Fruit fly (Drosophila melanogaster): Measurements from ENCODE around the gene CG13705.

Gene CG13705

dm6 chr3L:4860969-4861368 is 35.7 kb upstream of the CG13705 start, which contains the start of gene Dnah3:
Dnah3 (plus strand) TSS chr3L:4861269.
- TF ChIP-seq CG11617 (GFP tag; optimal IDR thresholded peaks at IDR 0.05) (no peak), Mnt (GFP tag; optimal IDR thresholded peaks at IDR 0.05) (no peak), CG14711 (tag; optimal IDR thresholded peaks at IDR 0.05) (no peak), Hr96 (GFP tag; optimal IDR thresholded peaks at IDR 0.05) (no peak), Clk (GFP tag; optimal IDR thresholded peaks at IDR 0.05) (no peak), bab1 (GFP tag; optimal IDR thresholded peaks at IDR 0.05) (no peak), ovo (GFP tag; optimal IDR thresholded peaks at IDR 0.05) (no peak), CG1620 (GFP tag; optimal IDR thresholded peaks at IDR 0.05) (no peak), cnc (optimal IDR thresholded peaks at IDR 0.05) (no peak), CG12768 (GFP tag; optimal IDR thresholded peaks at IDR 0.05) (no peak), pad (GFP tag; optimal IDR thresholded peaks at IDR 0.05) (no peak), kay (GFP tag; ENCODE audit: borderline replicate concordance) (no peak), CG7045 (GFP tag; optimal IDR thresholded peaks at IDR 0.05) (no peak), Crg-1 (GFP tag; optimal IDR thresholded peaks at IDR 0.05) (no peak), CG7101 (tag; optimal IDR thresholded peaks at IDR 0.05) (no peak), tj (GFP tag; optimal IDR thresholded peaks at IDR 0.05) (no peak)

dm6 chr3L:4898647-4899046 is 2.0 kb downstream of the CG13705 start, which contains the start of gene hoka:
hoka (plus strand) TSS chr3L:4898900.
- no peak for TF ChIP-seq Crg-1 (GFP tag; optimal IDR thresholded peaks at IDR 0.05)
- no peak for TF ChIP-seq toe (GFP tag; optimal IDR thresholded peaks at IDR 0.05)
- no peak for TF ChIP-seq pad (GFP tag; optimal IDR thresholded peaks at IDR 0.05)
- TF ChIP-seq CG5204 (GFP tag; optimal IDR thresholded peaks at IDR 0.05) = no peak
- no peak for TF ChIP-seq CG11617 (GFP tag; optimal IDR thresholded peaks at IDR 0.05)
- TF ChIP-seq CG1620 (GFP tag; optimal IDR thresholded peaks at IDR 0.05) = no peak
- no peak for TF ChIP-seq kay (GFP tag; ENCODE audit: borderline replicate concordance)
- TF ChIP-seq Mnt (GFP tag; optimal IDR thresholded peaks at IDR 0.05) = no peak
- TF ChIP-seq CG7101 (tag; optimal IDR thresholded peaks at IDR 0.05) = no peak
- no peak for TF ChIP-seq Clk (GFP tag; optimal IDR thresholded peaks at IDR 0.05)
- TF ChIP-seq Hr96 (GFP tag; optimal IDR thresholded peaks at IDR 0.05) = no peak
- no peak for TF ChIP-seq CG12768 (GFP tag; optimal IDR thresholded peaks at IDR 0.05)
- TF ChIP-seq ovo (GFP tag; optimal IDR thresholded peaks at IDR 0.05) = no peak
- TF ChIP-seq bab1 (GFP tag; optimal IDR thresholded peaks at IDR 0.05) = no peak
- TF ChIP-seq CG14711 (tag; optimal IDR thresholded peaks at IDR 0.05) = no peak

DNA sequence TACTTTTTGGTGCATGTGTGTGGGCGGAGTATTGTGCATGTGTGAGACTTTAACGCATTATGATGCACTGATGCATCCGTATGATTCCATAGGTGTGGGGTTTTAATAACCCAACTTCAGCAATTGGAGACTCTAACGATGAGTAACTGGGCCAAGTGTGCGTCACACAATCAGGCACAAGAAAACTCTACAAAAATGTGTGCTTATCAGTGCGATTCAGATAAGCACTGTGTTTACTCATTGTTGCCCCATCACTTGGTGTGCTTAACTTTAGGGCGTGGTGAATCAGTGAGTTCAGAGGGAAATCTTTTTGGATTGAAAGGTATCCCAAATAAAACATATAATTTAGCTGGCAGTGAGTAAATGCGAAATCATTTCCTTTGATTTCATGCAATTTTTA is 2.5 kb downstream of the CG13705 start:
- TF ChIP-seq CG7045 (GFP tag; optimal IDR thresholded peaks at IDR 0.05) = no peak
- TF ChIP-seq CG14711 (tag; optimal IDR thresholded peaks at IDR 0.05) = no peak
- TF ChIP-seq kay (GFP tag; ENCODE audit: borderline replicate concordance) = peak; percentile 48
- no peak for TF ChIP-seq tj (GFP tag; optimal IDR thresholded peaks at IDR 0.05)
- TF ChIP-seq CG11617 (GFP tag; optimal IDR thresholded peaks at IDR 0.05) = no peak
- TF ChIP-seq pad (GFP tag; optimal IDR thresholded peaks at IDR 0.05) = no peak
- TF ChIP-seq CG5204 (GFP tag; optimal IDR thresholded peaks at IDR 0.05) = no peak

DNA sequence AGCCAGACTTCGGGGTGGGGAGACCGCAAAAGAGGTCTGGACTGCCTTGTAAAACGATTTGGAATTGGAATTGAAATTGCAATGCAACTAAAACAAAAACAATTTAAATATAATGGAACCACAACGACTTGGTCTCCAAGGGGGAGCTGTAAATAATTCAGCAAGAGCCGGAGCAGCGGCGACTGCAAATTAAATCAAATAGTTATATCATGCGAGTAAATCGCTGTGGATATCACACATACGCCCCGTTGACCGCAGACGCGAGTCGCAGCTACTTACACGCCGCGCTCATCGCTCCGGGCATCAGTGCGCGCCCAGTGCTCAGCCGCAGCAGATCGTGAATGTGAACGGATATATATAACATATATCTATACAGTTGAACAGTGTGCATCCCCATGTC is 13.4 kb downstream of the CG13705 start, which contains the start of gene Rh50:
TSS of gene Rh50 (plus strand) at position 301 of the 400 bp plus-strand sequence.
- TF ChIP-seq CG5204 (GFP tag; optimal IDR thresholded peaks at IDR 0.05) = no peak
- no peak for TF ChIP-seq CG1620 (GFP tag; optimal IDR thresholded peaks at IDR 0.05)
- no peak for TF ChIP-seq Mnt (GFP tag; optimal IDR thresholded peaks at IDR 0.05)
- no peak for TF ChIP-seq pad (GFP tag; optimal IDR thresholded peaks at IDR 0.05)

- no peak for TF ChIP-seq tj (GFP tag; optimal IDR thresholded peaks at IDR 0.05)
- TF ChIP-seq cnc (optimal IDR thresholded peaks at IDR 0.05) = no peak
- no peak for TF ChIP-seq Clk (GFP tag; optimal IDR thresholded peaks at IDR 0.05)
Observed at dm6 chr3L:4920935-4921334, 24.3 kb downstream of the CG13705 start.

DNA sequence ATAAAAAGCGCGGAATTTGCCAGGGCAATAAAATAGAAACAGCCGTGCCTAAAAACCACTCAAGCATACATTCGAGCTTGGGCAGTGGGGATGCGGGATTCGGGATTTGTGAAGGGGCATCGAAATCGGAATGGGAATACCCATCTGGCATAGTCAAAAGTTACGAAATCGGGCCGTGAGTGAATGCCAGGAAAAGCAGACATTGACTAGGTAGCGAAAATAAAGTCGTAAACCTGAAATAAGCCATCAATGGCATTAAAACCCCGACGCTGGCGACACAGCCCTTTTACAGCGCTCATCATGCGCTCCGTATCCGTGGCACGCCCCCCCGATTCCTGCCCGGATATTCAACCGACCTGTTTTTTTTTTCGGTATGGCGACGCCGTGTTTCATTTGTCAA is 27.9 kb downstream of the CG13705 start:
- no peak for TF ChIP-seq Hr96 (GFP tag; optimal IDR thresholded peaks at IDR 0.05)
- TF ChIP-seq CG33017 (tag; optimal IDR thresholded peaks at IDR 0.05) = no peak
- TF ChIP-seq Clk (GFP tag; optimal IDR thresholded peaks at IDR 0.05) = no peak
- no peak for TF ChIP-seq tj (GFP tag; optimal IDR thresholded peaks at IDR 0.05)
- no peak for TF ChIP-seq bab1 (GFP tag; optimal IDR thresholded peaks at IDR 0.05)
- no peak for TF ChIP-seq CG7045 (GFP tag; optimal IDR thresholded peaks at IDR 0.05)
- no peak for TF ChIP-seq CG14711 (tag; optimal IDR thresholded peaks at IDR 0.05)
- no peak for TF ChIP-seq CG7101 (tag; optimal IDR thresholded peaks at IDR 0.05)
- no peak for TF ChIP-seq cnc (optimal IDR thresholded peaks at IDR 0.05)
- no peak for TF ChIP-seq pad (GFP tag; optimal IDR thresholded peaks at IDR 0.05)
- TF ChIP-seq kay (GFP tag; ENCODE audit: borderline replicate concordance) = no peak
- TF ChIP-seq CG1620 (GFP tag; optimal IDR thresholded peaks at IDR 0.05) = no peak
- no peak for TF ChIP-seq ovo (GFP tag; optimal IDR thresholded peaks at IDR 0.05)
- no peak for TF ChIP-seq toe (GFP tag; optimal IDR thresholded peaks at IDR 0.05)
- TF ChIP-seq CG11617 (GFP tag; optimal IDR thresholded peaks at IDR 0.05) = no peak

dm6 chr3L:4929781-4930180 is 33.1 kb downstream of the CG13705 start:
- no peak for TF ChIP-seq CG7101 (tag; optimal IDR thresholded peaks at IDR 0.05)
- no peak for TF ChIP-seq pad (GFP tag; optimal IDR thresholded peaks at IDR 0.05)
- no peak for TF ChIP-seq kay (GFP tag; ENCODE audit: borderline replicate concordance)
- TF ChIP-seq cic (GFP tag; optimal IDR thresholded peaks at IDR 0.05) = no peak
